Worm (Caenorhabditis elegans): Measurements from ENCODE around the gene C18D4.3.

The C18D4.3 gene

ce11 chrV:17512763-17513162, 19.8 kb downstream of the C18D4.3 start:
- TF ChIP-seq nhr-6 (tag; optimal IDR thresholded peaks at IDR 0.05), result no peak
- no peak for TF ChIP-seq Y55F3AM.14 (GFP tag; optimal IDR thresholded peaks at IDR 0.05)
- TF ChIP-seq sem-4 (tag; optimal IDR thresholded peaks at IDR 0.05), result no peak
- TF ChIP-seq lsy-2 (tag; optimal IDR thresholded peaks at IDR 0.05), result no peak
- TF ChIP-seq unc-55 (GFP tag; optimal IDR thresholded peaks at IDR 0.05), result no peak
- no peak for TF ChIP-seq ceh-82 (tag; optimal IDR thresholded peaks at IDR 0.05)
- TF ChIP-seq zag-1 (tag; optimal IDR thresholded peaks at IDR 0.05), result no peak

ce11 chrV:17508493-17508892, 24.1 kb downstream of the C18D4.3 start, which contains the start of gene srw-32:
Gene srw-32, plus strand, starts transcription at chrV:17508793.
- TF ChIP-seq aly-2 (tag; optimal IDR thresholded peaks at IDR 0.05) (no peak), nhr-10 (tag; optimal IDR thresholded peaks at IDR 0.05) (no peak), sma-3 (GFP tag; optimal IDR thresholded peaks at IDR 0.05) (no peak), nhr-11 (tag; optimal IDR thresholded peaks at IDR 0.05) (no peak), sma-9 (GFP tag; optimal IDR thresholded peaks at IDR 0.05) (no peak), sma-9 (tag; optimal IDR thresholded peaks at IDR 0.05) (no peak), crh-2 (tag; optimal IDR thresholded peaks at IDR 0.05) (no peak), nhr-77 (tag; optimal IDR thresholded peaks at IDR 0.05) (no peak), unc-55 (GFP tag; optimal IDR thresholded peaks at IDR 0.05) (no peak), gmeb-1 (tag; optimal IDR thresholded peaks at IDR 0.05) (no peak), ceh-16 (tag; optimal IDR thresholded peaks at IDR 0.05) (no peak), ZK546.5 (tag; optimal IDR thresholded peaks at IDR 0.05) (no peak), egl-27 (tag; optimal IDR thresholded peaks at IDR 0.05) (no peak), elt-3 (tag; optimal IDR thresholded peaks at IDR 0.05) (no peak)

ce11 chrV:17506289-17506688, 26.3 kb downstream of the C18D4.3 start, which contains the start of gene srw-31:
Gene srw-31, plus strand, starts transcription at chrV:17506589.
- TF ChIP-seq F13H6.1 (tag; optimal IDR thresholded peaks at IDR 0.05) (no peak), ztf-4 (tag; optimal IDR thresholded peaks at IDR 0.05) (no peak), gmeb-1 (tag; optimal IDR thresholded peaks at IDR 0.05) (no peak), nhr-6 (tag; optimal IDR thresholded peaks at IDR 0.05) (no peak), dmd-4 (tag; optimal IDR thresholded peaks at IDR 0.05) (no peak), ZK546.5 (tag; optimal IDR thresholded peaks at IDR 0.05) (no peak), sma-9 (GFP tag; optimal IDR thresholded peaks at IDR 0.05) (no peak), sma-9 (tag; optimal IDR thresholded peaks at IDR 0.05) (no peak)

DNA sequence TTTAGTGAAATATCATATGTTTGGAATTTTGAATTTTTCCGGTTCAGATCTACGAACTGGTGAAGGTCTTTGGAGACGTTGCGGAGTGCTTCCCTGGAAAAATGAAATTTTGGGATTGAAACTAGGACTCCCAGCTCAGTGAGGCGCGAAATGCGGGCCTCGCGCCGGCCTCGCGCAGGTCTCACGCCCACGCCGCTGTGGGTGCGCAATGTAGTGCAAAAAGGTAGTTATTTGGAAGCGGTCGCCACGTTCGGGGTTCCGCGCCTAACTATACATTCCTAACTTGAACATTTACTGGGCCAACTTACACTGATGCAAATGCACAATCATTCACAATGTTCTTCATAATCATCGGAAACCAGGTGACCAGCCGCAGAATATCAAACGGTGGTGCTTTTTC, 32.5 kb downstream of the C18D4.3 start:
- no peak for TF ChIP-seq elt-1 (tag; optimal IDR thresholded peaks at IDR 0.05)
- TF ChIP-seq egl-27 (tag; optimal IDR thresholded peaks at IDR 0.05), result no peak
- no peak for TF ChIP-seq lin-13 (GFP tag; optimal IDR thresholded peaks at IDR 0.05)
- no peak for TF ChIP-seq unc-55 (GFP tag; optimal IDR thresholded peaks at IDR 0.05)
- no peak for TF ChIP-seq ama-1 (optimal IDR thresholded peaks at IDR 0.05)
- no peak for TF ChIP-seq nhr-25 (tag; optimal IDR thresholded peaks at IDR 0.05)
- no peak for TF ChIP-seq nhr-10 (tag; optimal IDR thresholded peaks at IDR 0.05)
- TF ChIP-seq ztf-11 (tag; optimal IDR thresholded peaks at IDR 0.05), result no peak
- no peak for TF ChIP-seq C34F6.9 (tag; optimal IDR thresholded peaks at IDR 0.05)
- no peak for TF ChIP-seq zag-1 (tag; optimal IDR thresholded peaks at IDR 0.05)
- TF ChIP-seq nhr-23 (tag; optimal IDR thresholded peaks at IDR 0.05), result no peak
- no peak for TF ChIP-seq lin-39 (tag; optimal IDR thresholded peaks at IDR 0.05)
- TF ChIP-seq gmeb-1 (tag; optimal IDR thresholded peaks at IDR 0.05), result no peak
- no peak for TF ChIP-seq crh-2 (tag; optimal IDR thresholded peaks at IDR 0.05)
- TF ChIP-seq ZK546.5 (tag; optimal IDR thresholded peaks at IDR 0.05), result no peak
- no peak for TF ChIP-seq sem-4 (tag; optimal IDR thresholded peaks at IDR 0.05)
- no peak for TF ChIP-seq R02D3.7 (tag; optimal IDR thresholded peaks at IDR 0.05)
- no peak for TF ChIP-seq sma-3 (GFP tag; optimal IDR thresholded peaks at IDR 0.05)
- no peak for TF ChIP-seq Y55F3AM.14 (GFP tag; optimal IDR thresholded peaks at IDR 0.05)

DNA sequence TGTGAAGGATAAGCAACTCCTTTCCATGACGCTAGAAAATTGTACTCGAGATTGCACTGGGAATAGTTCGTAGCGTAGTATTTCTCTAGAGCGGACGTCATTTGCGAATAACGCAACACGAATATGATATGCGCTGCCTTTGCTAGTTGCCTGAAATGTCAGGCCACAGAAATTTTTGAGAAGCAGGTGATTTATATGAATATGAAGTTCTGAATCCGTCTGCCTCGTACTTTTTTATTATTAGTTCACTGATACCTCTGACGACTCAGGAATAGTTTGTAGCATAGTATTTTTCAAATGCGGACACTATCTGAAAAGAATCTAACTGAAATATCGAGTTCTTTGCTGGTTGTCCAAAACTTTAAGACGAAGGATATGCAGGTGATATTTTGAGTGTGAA, 36.5 kb downstream of the C18D4.3 start, which contains the start of gene srh-118:
srh-118 (minus strand) TSS at position 101 of the 400 bp plus-strand sequence.
- no peak for TF ChIP-seq R02D3.7 (tag; optimal IDR thresholded peaks at IDR 0.05)
- no peak for TF ChIP-seq crh-2 (tag; optimal IDR thresholded peaks at IDR 0.05)
- no peak for TF ChIP-seq blmp-1 (tag; optimal IDR thresholded peaks at IDR 0.05; ENCODE audit: insufficient read depth)

DNA sequence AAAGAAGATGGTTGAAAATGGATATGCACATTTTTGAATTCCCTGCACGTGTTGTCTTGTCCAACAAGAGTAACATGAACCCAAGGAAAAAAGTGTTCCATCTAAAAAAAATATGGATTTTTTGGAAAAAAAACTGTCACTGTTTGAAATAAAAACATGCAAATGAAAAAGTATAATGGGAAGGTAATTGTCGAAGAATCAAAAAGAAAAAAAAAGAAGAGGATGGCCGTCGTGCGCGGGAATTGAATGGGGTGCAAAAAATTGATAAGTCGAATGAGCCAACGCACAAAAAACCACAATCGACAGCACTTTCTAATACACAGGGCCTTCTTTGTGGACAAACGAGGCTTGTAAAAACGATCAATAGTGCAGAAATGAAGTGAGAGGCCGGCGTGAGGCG, 38.9 kb downstream of the C18D4.3 start, which contains the start of gene fbxa-102:
fbxa-102 (minus strand) TSS at position 101 of the 400 bp plus-strand sequence.
- TF ChIP-seq nhr-129 (tag; optimal IDR thresholded peaks at IDR 0.05) (no peak), nhr-25 (tag; optimal IDR thresholded peaks at IDR 0.05) (no peak), R02D3.7 (tag; optimal IDR thresholded peaks at IDR 0.05) (no peak), F13H6.1 (tag; optimal IDR thresholded peaks at IDR 0.05) (no peak), sma-9 (GFP tag; optimal IDR thresholded peaks at IDR 0.05) (no peak), sma-9 (tag; optimal IDR thresholded peaks at IDR 0.05) (no peak), gmeb-1 (tag; optimal IDR thresholded peaks at IDR 0.05) (no peak)
